Worm (Caenorhabditis elegans): ENCODE results near the gene ftn-1.

- TF ChIP-seq F13H6.1 (tag; optimal IDR thresholded peaks at IDR 0.05) (no peak), nhr-11 (tag; optimal IDR thresholded peaks at IDR 0.05) (no peak), gmeb-2 (tag; optimal IDR thresholded peaks at IDR 0.05) (no peak), T23F11.4 (GFP tag; optimal IDR thresholded peaks at IDR 0.05) (no peak), ceh-31 (tag; optimal IDR thresholded peaks at IDR 0.05) (no peak), unc-55 (GFP tag; optimal IDR thresholded peaks at IDR 0.05) (no peak), npax-4 (tag; optimal IDR thresholded peaks at IDR 0.05) (no peak), pha-2 (tag; optimal IDR thresholded peaks at IDR 0.05) (no peak), sox-4 (tag; optimal IDR thresholded peaks at IDR 0.05) (no peak), sox-2 (GFP tag; IDR thresholded peaks at IDR 0.05) (no peak)
These were observed 4.4 kb upstream of the ftn-1 start, which contains the start of gene F19F10.3 for ce11 chrV:7551821-7552220.

Measured in whole organism, late embryonic.